Fruit fly (Drosophila melanogaster): ENCODE data around the gene Lcp65Ab2.

Gene Lcp65Ab2

DNA sequence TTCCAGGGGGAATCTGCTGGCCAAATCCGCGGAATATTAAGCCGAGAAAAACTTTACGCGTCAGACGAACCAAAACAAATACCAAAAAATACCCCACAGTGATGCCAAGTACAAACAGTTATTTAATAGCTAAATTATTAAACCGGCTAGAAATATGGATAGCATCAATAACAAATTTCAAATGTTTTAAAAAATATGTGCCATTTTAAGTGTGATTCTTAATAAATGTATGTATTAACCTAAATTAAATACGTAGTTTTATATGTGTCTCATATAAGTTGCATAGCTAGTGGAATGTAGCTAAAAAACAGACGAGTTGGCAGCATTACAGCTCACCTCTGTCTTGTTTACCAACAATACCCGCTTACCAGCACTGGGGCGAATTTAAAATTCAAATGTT lies 35.3 kb downstream of the Lcp65Ab2 start, which contains the start of gene CG10274 (continued):
- TF ChIP-seq CG12155 (GFP tag; optimal IDR thresholded peaks at IDR 0.05): peak; percentile 90
- peak; percentile 76 for TF ChIP-seq CG14014 (GFP tag; IDR thresholded peaks at IDR 0.05)
- TF ChIP-seq CG2116 (GFP tag; optimal IDR thresholded peaks at IDR 0.05): peak; percentile 77
- no peak for TF ChIP-seq Deaf1 (tag; optimal IDR thresholded peaks at IDR 0.05)
- TF ChIP-seq CG10274 (GFP tag; optimal IDR thresholded peaks at IDR 0.05): peak; percentile 56
- peak; percentile 85 for TF ChIP-seq lilli (GFP tag; optimal IDR thresholded peaks at IDR 0.05)
- peak; percentile 78 for TF ChIP-seq CG17829 (tag; optimal IDR thresholded peaks at IDR 0.05)
- peak; percentile 73 for TF ChIP-seq Fer3 (tag; optimal IDR thresholded peaks at IDR 0.05)
- no peak for TF ChIP-seq CG5180 (GFP tag; optimal IDR thresholded peaks at IDR 0.05)
- TF ChIP-seq sens (GFP tag): peak; percentile 96
- TF ChIP-seq CG18619 (GFP tag; optimal IDR thresholded peaks at IDR 0.05): peak; percentile 77
- TF ChIP-seq kni (GFP tag; optimal IDR thresholded peaks at IDR 0.05): no peak
- no peak for TF ChIP-seq usp (GFP tag; optimal IDR thresholded peaks at IDR 0.05)
- TF ChIP-seq zen (tag; optimal IDR thresholded peaks at IDR 0.05): peak; percentile 81
- TF ChIP-seq CG4854 (GFP tag; optimal IDR thresholded peaks at IDR 0.05): peak; percentile 63
- TF ChIP-seq YL-1 (GFP tag; optimal IDR thresholded peaks at IDR 0.05): peak; percentile 65
- no peak for TF ChIP-seq CG11093 (GFP tag; IDR thresholded peaks at IDR 0.05)
- peak; percentile 77 for TF ChIP-seq CG9215 (GFP tag; IDR thresholded peaks at IDR 0.05)
- TF ChIP-seq nmo (GFP tag; optimal IDR thresholded peaks at IDR 0.05): peak; percentile 91
- TF ChIP-seq fru (optimal IDR thresholded peaks at IDR 0.05): no peak
- peak; percentile 90 for TF ChIP-seq CoRest (tag; optimal IDR thresholded peaks at IDR 0.05)
- peak; percentile 93 for TF ChIP-seq Med (GFP tag)
- TF ChIP-seq CG4282 (GFP tag; optimal IDR thresholded peaks at IDR 0.05): no peak
- TF ChIP-seq ttk (GFP tag; IDR thresholded peaks at IDR 0.05): peak; percentile 19; the same call in 1 of the 2 replicates
- TF ChIP-seq CG17328 (GFP tag; IDR thresholded peaks at IDR 0.05): peak; percentile 49; the same call in 1 of the 2 replicates
- TF ChIP-seq Hmr (GFP tag; optimal IDR thresholded peaks at IDR 0.05): no peak
- TF ChIP-seq sima (GFP tag; optimal IDR thresholded peaks at IDR 0.05): no peak
- TF ChIP-seq CG9797 (GFP tag; optimal IDR thresholded peaks at IDR 0.05): peak; percentile 24
- no peak for TF ChIP-seq br (optimal IDR thresholded peaks at IDR 0.05)
- peak; percentile 76 for TF ChIP-seq CG9727 (GFP tag; optimal IDR thresholded peaks at IDR 0.05)
- TF ChIP-seq trem (tag; optimal IDR thresholded peaks at IDR 0.05): peak; percentile 98
- no peak for TF ChIP-seq unpg (GFP tag; optimal IDR thresholded peaks at IDR 0.05)
- TF ChIP-seq CG10366 (GFP tag; IDR thresholded peaks at IDR 0.05): peak; percentile 50
- peak; percentile 65 for TF ChIP-seq Ets97D (GFP tag; optimal IDR thresholded peaks at IDR 0.05)
- TF ChIP-seq pita (GFP tag; optimal IDR thresholded peaks at IDR 0.05): no peak
- TF ChIP-seq CG30431 (GFP tag; optimal IDR thresholded peaks at IDR 0.05): peak; percentile 16
- no peak for TF ChIP-seq CG6813 (GFP tag; optimal IDR thresholded peaks at IDR 0.05)
- no peak for TF ChIP-seq vnd (GFP tag; IDR thresholded peaks at IDR 0.05; ENCODE audit: partially characterized antibody)
- TF ChIP-seq Scr (GFP tag; IDR thresholded peaks at IDR 0.05; ENCODE audit: partially characterized antibody): no peak
- TF ChIP-seq hkb (optimal IDR thresholded peaks at IDR 0.05): no peak
- TF ChIP-seq hkb (GFP tag; IDR thresholded peaks at IDR 0.05): peak; percentile 37; the same call in 1 of the 2 replicates
- TF ChIP-seq CG12391 (tag; optimal IDR thresholded peaks at IDR 0.05): peak; percentile 89
- peak; percentile 90 for TF ChIP-seq CG30403 (GFP tag; optimal IDR thresholded peaks at IDR 0.05)
- TF ChIP-seq pb (GFP tag; optimal IDR thresholded peaks at IDR 0.05): no peak
- no peak for TF ChIP-seq ato (GFP tag; IDR thresholded peaks at IDR 0.05; ENCODE audit: partially characterized antibody)
- peak; percentile 52; the same call in 1 of the 2 replicates for TF ChIP-seq CG32772 (GFP tag; IDR thresholded peaks at IDR 0.05)
- TF ChIP-seq exex (tag; optimal IDR thresholded peaks at IDR 0.05): no peak
- peak; percentile 24 for TF ChIP-seq org-1 (GFP tag; optimal IDR thresholded peaks at IDR 0.05)
- TF ChIP-seq sd (tag; optimal IDR thresholded peaks at IDR 0.05): peak; percentile 98
- no peak for TF ChIP-seq CG14965 (GFP tag; optimal IDR thresholded peaks at IDR 0.05; ENCODE audit: borderline replicate concordance)
- peak; percentile 62 for TF ChIP-seq CG10462 (GFP tag; optimal IDR thresholded peaks at IDR 0.05)
- TF ChIP-seq CG11398 (GFP tag; optimal IDR thresholded peaks at IDR 0.05): no peak

All from whole organism, embryonic.